Worm (Caenorhabditis elegans) whole organism, late embryonic: ENCODE measurements around the gene idpc-2.

Experiments used
- C08G9.2 ChIP-seq: sonication (generic microtip); optimal IDR thresholded peaks from 2 replicates; lab custom pipeline; 2016; ENCODE audit warnings: mild to moderate bottlenecking, missing genetic modification characterization, moderate library complexity, missing compliant biosample characterization
- K09A11.1 ChIP-seq: sonication (generic microtip); optimal IDR thresholded peaks from 2 replicates; lab custom pipeline; 2017; ENCODE audit warnings: antibody characterized with exemption, mild to moderate bottlenecking, missing genetic modification characterization, missing compliant biosample characterization; ENCODE audit not compliant: insufficient read depth
- ceh-18 ChIP-seq: sonication (generic microtip); optimal IDR thresholded peaks from 2 replicates; lab custom pipeline; 2016; ENCODE audit warnings: missing genetic modification characterization, missing compliant biosample characterization
- ceh-19 ChIP-seq: fragments of 200-800 bp; sonication (Bioruptor generic); optimal IDR thresholded peaks from 2 replicates; lab custom pipeline; 2018; ENCODE audit warnings: mild to moderate bottlenecking, missing genetic modification characterization, missing compliant biosample characterization
- ceh-22 ChIP-seq: sonication (generic microtip); optimal IDR thresholded peaks from 2 replicates; lab custom pipeline; 2017; ENCODE audit warnings: missing biosample characterization, missing genetic modification characterization
- ceh-30 ChIP-seq: fragments of 150-350 bp; optimal IDR thresholded peaks from 2 replicates; lab custom pipeline; 2014; ENCODE audit warnings: missing biosample characterization, missing genetic modification characterization
- ceh-45 ChIP-seq: fragments of 200-800 bp; sonication (Bioruptor generic); IDR thresholded peaks from 2 replicates; pipeline ENCODE4 v1.3.6; 2022; ENCODE audit warnings: missing genetic modification reagents, missing genetic modification characterization, missing compliant biosample characterization
- ceh-6 ChIP-seq: fragments of 200-800 bp; sonication (Bioruptor generic); optimal IDR thresholded peaks from 2 replicates; lab custom pipeline; 2018; ENCODE audit warnings: mild to moderate bottlenecking, missing genetic modification characterization, missing compliant biosample characterization
- ceh-9 ChIP-seq: sonication (generic microtip); optimal IDR thresholded peaks from 2 replicates; lab custom pipeline; 2016; ENCODE audit warnings: mild to moderate bottlenecking, missing genetic modification characterization, inconsistent platforms, missing compliant biosample characterization
- elt-2 ChIP-seq: sonication (generic microtip); optimal IDR thresholded peaks from 2 replicates; lab custom pipeline; 2016; ENCODE audit warnings: missing genetic modification reagents, missing genetic modification characterization, missing compliant biosample characterization
- elt-4 ChIP-seq: sonication (generic microtip); optimal IDR thresholded peaks from 2 replicates; lab custom pipeline; 2016; ENCODE audit warnings: missing genetic modification characterization, missing compliant biosample characterization
- ets-4 ChIP-seq: sonication (generic microtip); optimal IDR thresholded peaks from 2 replicates; lab custom pipeline; 2016; ENCODE audit warnings: missing genetic modification characterization, missing compliant biosample characterization
- fax-1 ChIP-seq: sonication (generic microtip); optimal IDR thresholded peaks from 2 replicates; lab custom pipeline; 2016; ENCODE audit warnings: missing genotype, missing genetic modification characterization, missing compliant biosample characterization
- fkh-10 ChIP-seq: fragments of 150-350 bp; optimal IDR thresholded peaks from 2 replicates; lab custom pipeline; 2014; ENCODE audit warnings: missing biosample characterization, missing genetic modification reagents, missing genetic modification characterization
- fkh-6 ChIP-seq: sonication (generic microtip); optimal IDR thresholded peaks from 2 replicates; lab custom pipeline; 2016; ENCODE audit warnings: missing genetic modification characterization, missing compliant biosample characterization
- gmeb-2 ChIP-seq: sonication (generic microtip); optimal IDR thresholded peaks from 2 replicates; lab custom pipeline; 2016; ENCODE audit warnings: missing genetic modification characterization, inconsistent platforms, missing compliant biosample characterization
- hlh-13 ChIP-seq: fragments of 200-800 bp; sonication (Bioruptor generic); optimal IDR thresholded peaks from 2 replicates; lab custom pipeline; 2018; ENCODE audit warnings: mild to moderate bottlenecking, missing genetic modification characterization, missing compliant biosample characterization
- hlh-15 ChIP-seq: sonication (generic microtip); optimal IDR thresholded peaks from 2 replicates; lab custom pipeline; 2016; ENCODE audit warnings: missing genetic modification characterization, missing compliant biosample characterization
- hlh-30 ChIP-seq: sonication (generic microtip); optimal IDR thresholded peaks from 2 replicates; lab custom pipeline; 2017; ENCODE audit warnings: antibody characterized with exemption, missing genetic modification characterization, missing compliant biosample characterization; ENCODE audit not compliant: insufficient read depth
- hlh-8 ChIP-seq: sonication (generic microtip); optimal IDR thresholded peaks from 2 replicates; lab custom pipeline; 2016; ENCODE audit warnings: missing genotype, missing genetic modification characterization, missing compliant biosample characterization
- lin-11 ChIP-seq: fragments of 200-800 bp; sonication (Bioruptor generic); optimal IDR thresholded peaks from 2 replicates; lab custom pipeline; 2018; ENCODE audit warnings: mild to moderate bottlenecking, missing genetic modification characterization, missing compliant biosample characterization
- madf-2 ChIP-seq: sonication (generic microtip); optimal IDR thresholded peaks from 2 replicates; lab custom pipeline; 2017; ENCODE audit warnings: missing genetic modification characterization, missing compliant biosample characterization
- npax-4 ChIP-seq: sonication (generic microtip); optimal IDR thresholded peaks from 2 replicates; lab custom pipeline; 2016; ENCODE audit warnings: missing genetic modification characterization, missing compliant biosample characterization
- odd-2 ChIP-seq: sonication (generic microtip); optimal IDR thresholded peaks from 2 replicates; lab custom pipeline; 2017; ENCODE audit warnings: antibody characterized with exemption, mild to moderate bottlenecking, missing genetic modification characterization, missing compliant biosample characterization
- pag-3 ChIP-seq: sonication (generic microtip); optimal IDR thresholded peaks from 2 replicates; lab custom pipeline; 2016; ENCODE audit warnings: missing compliant biosample characterization, missing genetic modification characterization, borderline replicate concordance
- pha-2 ChIP-seq: sonication (generic microtip); optimal IDR thresholded peaks from 2 replicates; lab custom pipeline; 2017; ENCODE audit warnings: mild to moderate bottlenecking, missing genetic modification characterization, missing compliant biosample characterization
- pros-1 ChIP-seq: fragments of 150-350 bp; optimal IDR thresholded peaks from 2 replicates; lab custom pipeline; 2014; ENCODE audit warnings: missing biosample characterization, missing genetic modification reagents, missing genetic modification characterization
- sox-2 ChIP-seq: fragments of 200-800 bp; sonication (Bioruptor generic); IDR thresholded peaks from 2 replicates; pipeline ENCODE4 v1.3.6; 2022; ENCODE audit warnings: missing genetic modification reagents, missing genetic modification characterization, missing compliant biosample characterization
- tbx-2 ChIP-seq: sonication (generic microtip); optimal IDR thresholded peaks from 2 replicates; lab custom pipeline; 2016; ENCODE audit warnings: missing genetic modification characterization, missing compliant biosample characterization
- tbx-7 ChIP-seq: sonication (generic microtip); optimal IDR thresholded peaks from 2 replicates; lab custom pipeline; 2016; ENCODE audit warnings: missing genotype, missing genetic modification characterization, missing compliant biosample characterization
- unc-42 ChIP-seq: sonication (generic microtip); optimal IDR thresholded peaks from 2 replicates; lab custom pipeline; 2016; ENCODE audit warnings: missing genotype, missing genetic modification characterization, missing compliant biosample characterization
- unc-55 ChIP-seq: sonication (generic microtip); optimal IDR thresholded peaks from 2 replicates; lab custom pipeline; 2017; ENCODE audit warnings: missing biosample characterization, missing genetic modification reagents, missing genetic modification characterization
- unc-86 ChIP-seq: sonication (generic microtip); optimal IDR thresholded peaks from 2 replicates; lab custom pipeline; 2016; ENCODE audit warnings: missing genetic modification characterization, missing compliant biosample characterization

idpc-2 gene

DNA sequence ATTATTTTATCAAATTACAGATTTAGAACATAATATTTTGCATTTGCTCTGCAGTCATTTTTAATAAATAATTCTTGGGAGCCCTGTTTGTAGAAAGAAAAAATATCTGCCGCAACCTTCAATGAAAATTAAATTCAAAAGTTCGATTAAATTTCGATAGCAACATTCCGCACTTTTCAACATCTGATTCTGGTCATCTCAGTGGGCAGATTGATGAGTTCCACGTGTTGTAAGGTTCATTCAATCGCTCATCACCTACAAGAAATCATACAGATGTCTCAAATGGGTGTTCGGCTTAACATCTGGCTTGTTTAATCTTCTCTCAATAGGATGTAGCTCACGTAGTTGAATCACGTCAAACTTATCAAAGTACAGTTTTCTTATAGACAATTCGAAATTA is 21.2 kb downstream of the idpc-2 start:
- no peak for TF ChIP-seq K09A11.1 (tag; lab: Kevin White, UChicago)
- no peak for TF ChIP-seq ceh-9 (tag; lab: Kevin White, UChicago)
- peak; percentile 15 for TF ChIP-seq hlh-8
- TF ChIP-seq ceh-18, result no peak
- TF ChIP-seq C08G9.2, result no peak
- TF ChIP-seq ceh-45 (GFP tag; lab: Robert Waterston, UW), result no peak
- TF ChIP-seq ceh-6 (GFP tag; lab: Kevin White, UChicago), result no peak

DNA sequence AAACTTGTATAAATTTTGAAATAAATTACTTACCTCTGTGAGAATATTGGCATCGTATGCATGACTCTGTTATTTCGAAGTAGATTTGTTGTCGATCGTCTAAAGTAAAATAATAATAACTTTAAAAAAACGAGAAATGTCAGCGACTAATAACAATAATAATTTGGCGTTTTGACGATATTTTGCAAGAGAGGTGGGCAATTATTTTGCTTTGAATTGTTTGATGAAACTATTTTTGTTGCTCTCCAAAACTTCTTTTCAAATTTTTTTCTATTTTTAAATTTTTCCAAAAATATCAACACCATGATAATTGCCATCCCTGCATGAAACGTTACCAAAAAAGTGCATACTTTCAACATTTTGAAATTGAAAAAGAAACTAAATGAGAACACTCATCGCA is 21.9 kb downstream of the idpc-2 start, which contains the start of gene F41E6.7:
F41E6.7 (minus strand) TSS at position 101 of the 400 bp plus-strand sequence.
- TF ChIP-seq sox-2 (GFP tag; lab: Robert Waterston, UW) (no peak), fkh-10 (GFP tag; lab: Kevin White, UChicago) (no peak), lin-11 (tag; lab: Kevin White, UChicago) (no peak), tbx-7 (no peak), hlh-13 (no peak), gmeb-2 (tag; lab: Kevin White, UChicago) (no peak), K09A11.1 (tag; lab: Kevin White, UChicago) (no peak), npax-4 (tag; lab: Kevin White, UChicago) (no peak), ceh-9 (tag; lab: Kevin White, UChicago) (no peak), ceh-22 (no peak), fax-1 (tag; lab: Kevin White, UChicago) (no peak), ceh-6 (GFP tag; lab: Kevin White, UChicago) (no peak), madf-2 (tag; lab: Kevin White, UChicago) (no peak)

DNA sequence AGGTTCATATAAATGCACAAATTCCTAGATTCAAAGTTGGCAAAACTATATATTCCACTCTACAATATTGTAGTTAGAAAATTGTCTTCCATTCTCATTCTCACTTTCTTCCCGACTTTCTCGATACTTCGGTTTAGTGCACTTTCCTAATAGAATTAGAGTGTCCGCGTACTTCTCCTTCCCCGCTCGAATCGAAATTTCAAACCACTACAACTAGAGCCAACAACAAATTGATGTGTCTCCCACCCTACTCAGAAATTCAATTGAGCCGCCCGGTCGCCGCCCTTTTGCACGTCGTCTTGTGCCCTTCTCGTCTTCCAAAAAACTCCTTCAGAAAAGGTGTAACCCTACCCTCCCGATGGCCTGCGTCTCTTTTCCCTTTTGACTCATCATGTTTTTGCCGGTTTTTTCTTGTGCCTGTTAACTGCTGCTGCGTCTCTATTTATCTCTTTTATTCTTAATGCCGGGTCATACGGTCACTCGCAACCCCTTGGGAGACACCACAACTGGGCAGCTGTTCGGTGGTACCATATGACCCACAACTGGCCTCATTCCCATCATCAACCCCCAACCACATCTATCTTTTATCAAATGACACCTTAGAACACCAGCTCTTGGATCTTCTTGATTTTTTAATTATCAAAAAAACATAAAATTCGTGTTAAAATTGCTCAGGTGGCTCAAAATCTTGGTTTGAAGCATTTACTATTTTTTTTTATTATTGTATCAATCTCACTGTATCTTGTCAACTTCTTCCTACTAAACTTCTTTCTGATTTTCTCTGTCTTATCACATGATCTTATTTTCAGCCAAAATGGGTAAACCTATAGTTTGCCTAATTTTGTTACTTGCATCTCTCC is 26.8 kb downstream of the idpc-2 start, which contains the start of gene tag-196:
tag-196 (plus strand) TSS at position 810 of the 860 bp plus-strand sequence.
- TF ChIP-seq unc-42 (tag; lab: Kevin White, UChicago) (peak; percentile 95), hlh-30 (tag; lab: Kevin White, UChicago) (peak; percentile 29), pros-1 (no peak), ceh-18 (no peak), ceh-45 (GFP tag; lab: Robert Waterston, UW) (0 out of 2 replicates have a peak, but pooled peaks have one; percentile 47), tbx-2 (tag; lab: Kevin White, UChicago) (peak; percentile 37)

DNA sequence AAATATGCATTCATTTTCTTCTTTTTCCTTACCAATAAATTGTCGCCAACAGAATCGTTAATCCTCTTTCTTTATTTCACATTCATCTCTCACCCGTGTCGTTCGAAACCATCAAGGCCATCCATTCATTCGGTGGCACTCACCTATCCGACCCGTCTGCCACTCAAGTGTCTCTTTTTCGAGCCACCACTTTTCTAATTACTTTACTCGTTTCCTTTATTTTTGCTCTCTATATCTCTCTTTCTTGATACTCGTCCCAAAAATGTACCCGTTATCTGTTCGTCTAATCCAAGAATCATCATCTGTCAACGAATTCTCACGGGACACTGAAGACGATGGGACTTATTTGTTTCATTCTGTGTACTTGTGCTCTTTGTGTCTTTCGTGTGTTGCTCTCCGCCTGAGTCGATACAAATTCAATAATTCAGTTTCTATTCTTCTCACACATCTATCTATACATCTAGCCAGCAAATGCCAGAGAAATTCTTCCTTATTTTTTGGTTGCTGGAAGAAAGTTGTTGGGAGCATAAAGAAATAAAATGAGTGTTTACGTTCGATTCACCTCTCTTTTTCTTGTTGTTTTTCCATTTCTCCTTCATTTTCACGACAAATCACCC is 28.3 kb downstream of the idpc-2 start:
- no peak for TF ChIP-seq hlh-15
- peak; percentile 20 for TF ChIP-seq unc-55 (GFP tag; lab: Kevin White, UChicago)
- TF ChIP-seq unc-42 (tag; lab: Kevin White, UChicago), result peak; percentile 67
- no peak for TF ChIP-seq ceh-19 (GFP tag; lab: Kevin White, UChicago)

DNA sequence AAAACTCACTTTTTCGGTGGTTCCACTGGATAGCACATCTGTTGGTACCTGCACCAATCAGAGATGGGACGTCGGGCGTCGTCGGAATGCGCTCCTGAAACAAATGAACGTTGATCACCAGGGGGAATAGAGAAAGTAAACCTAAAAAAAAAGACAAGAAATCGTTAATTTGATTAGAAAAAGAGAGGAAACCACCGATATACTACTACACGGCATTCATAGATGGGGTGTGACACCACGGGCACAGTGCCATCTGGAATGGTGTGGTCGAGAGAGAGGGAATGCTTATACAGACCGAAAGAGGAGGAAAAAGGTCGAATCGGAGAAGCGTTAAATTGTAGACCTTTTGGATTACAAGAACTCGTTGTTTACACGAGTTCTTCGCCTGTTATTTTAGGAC is 33.0 kb downstream of the idpc-2 start, which contains the start of gene C10B5.3:
C10B5.3 (minus strand) TSS at position 101 of the 400 bp plus-strand sequence.
- TF ChIP-seq ceh-19 (GFP tag; lab: Kevin White, UChicago), result no peak
- TF ChIP-seq tbx-7, result no peak

DNA sequence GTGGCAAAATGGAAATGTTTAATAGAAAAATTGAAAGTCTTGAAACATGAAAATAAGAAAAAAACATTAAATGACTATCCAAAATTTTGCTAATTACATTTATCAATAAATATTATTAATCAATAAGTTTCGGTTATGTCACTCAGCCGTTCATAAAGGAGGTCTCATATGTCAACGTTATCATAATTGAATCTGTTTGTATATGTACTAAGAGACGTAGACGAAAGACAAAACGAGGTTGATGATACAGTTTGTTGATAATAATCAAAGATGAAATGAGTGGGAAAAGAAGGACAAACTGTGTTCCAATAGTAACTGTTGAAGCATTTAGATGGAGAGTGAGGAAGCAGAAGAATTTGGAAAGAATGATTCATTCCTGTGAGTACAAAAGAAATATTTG is 34.2 kb downstream of the idpc-2 start:
- TF ChIP-seq elt-4 (tag; lab: Kevin White, UChicago) (no peak), elt-2 (tag; lab: Kevin White, UChicago) (peak; percentile 19)

DNA sequence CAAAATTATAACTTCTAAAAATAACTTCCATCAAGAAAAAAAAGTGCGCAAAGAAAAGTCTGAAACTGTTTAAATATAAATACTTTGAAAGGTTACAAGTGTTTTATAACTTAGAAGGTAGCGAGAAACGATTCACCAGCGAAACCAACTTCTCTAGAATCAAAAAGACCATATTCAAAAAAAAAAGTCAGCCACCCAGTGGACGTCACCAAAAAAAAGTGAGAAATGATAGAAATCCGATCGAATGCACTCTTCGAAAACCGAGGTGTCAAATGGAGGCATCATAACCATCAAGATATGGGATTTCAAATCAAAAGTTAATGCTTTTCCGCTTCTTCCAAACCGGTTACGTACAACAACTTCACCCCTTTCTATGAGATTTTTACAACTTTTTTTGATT is 34.6 kb downstream of the idpc-2 start:
- TF ChIP-seq ceh-30 (no peak), fkh-6 (tag; lab: Kevin White, UChicago) (no peak), pha-2 (no peak), pag-3 (tag; lab: Kevin White, UChicago) (no peak), ets-4 (tag; lab: Kevin White, UChicago) (no peak), hlh-13 (no peak), unc-86 (no peak), ceh-18 (no peak), odd-2 (tag; lab: Kevin White, UChicago) (no peak)
